Worm (Caenorhabditis elegans): Measurements from ENCODE around the gene srv-32.

Gene srv-32

ce11 chrIV:6269346-6269745 lies 12.7 kb downstream of the srv-32 start, which contains the start of gene srv-30:
Gene srv-30 (minus strand): TSS chrIV:6269446.
- no peak for TF ChIP-seq nhr-11 (tag; optimal IDR thresholded peaks at IDR 0.05)
- TF ChIP-seq pag-3 (tag; optimal IDR thresholded peaks at IDR 0.05; ENCODE audit: borderline replicate concordance, insufficient read depth), result no peak
- no peak for TF ChIP-seq nhr-71 (tag; optimal IDR thresholded peaks at IDR 0.05)
- TF ChIP-seq hlh-4 (tag; optimal IDR thresholded peaks at IDR 0.05), result no peak
- TF ChIP-seq tbx-2 (tag; optimal IDR thresholded peaks at IDR 0.05), result no peak
- TF ChIP-seq ama-1 (optimal IDR thresholded peaks at IDR 0.05), result no peak
- no peak for TF ChIP-seq zip-4 (GFP tag; optimal IDR thresholded peaks at IDR 0.05)
- TF ChIP-seq lin-14 (GFP tag; optimal IDR thresholded peaks at IDR 0.05), result no peak
- no peak for TF ChIP-seq fkh-4 (tag; optimal IDR thresholded peaks at IDR 0.05; ENCODE audit: borderline replicate concordance)

ce11 chrIV:6266499-6266898 lies 15.5 kb downstream of the srv-32 start, which contains the start of gene srv-29:
Gene srv-29 (minus strand): TSS chrIV:6266599.
- TF ChIP-seq alr-1 (tag; optimal IDR thresholded peaks at IDR 0.05; ENCODE audit: borderline replicate concordance) (no peak), fos-1 (tag; optimal IDR thresholded peaks at IDR 0.05) (no peak), ceh-8 (GFP tag; optimal IDR thresholded peaks at IDR 0.05) (no peak), hpl-2 (GFP tag; optimal IDR thresholded peaks at IDR 0.05) (no peak), nhr-77 (tag; optimal IDR thresholded peaks at IDR 0.05) (no peak), nhr-237 (tag; optimal IDR thresholded peaks at IDR 0.05) (no peak), nhr-76 (tag; optimal IDR thresholded peaks at IDR 0.05) (no peak), isw-1 (GFP tag; IDR thresholded peaks at IDR 0.05) (no peak), dsc-1 (tag; optimal IDR thresholded peaks at IDR 0.05) (no peak), fkh-10 (GFP tag; optimal IDR thresholded peaks at IDR 0.05) (no peak), efl-1 (optimal IDR thresholded peaks at IDR 0.05) (no peak), efl-1 (GFP tag; optimal IDR thresholded peaks at IDR 0.05 in 1 of 2) (no peak), fkh-8 (tag; optimal IDR thresholded peaks at IDR 0.05) (no peak), zag-1 (tag; optimal IDR thresholded peaks at IDR 0.05) (no peak), ceh-90 (tag; optimal IDR thresholded peaks at IDR 0.05) (no peak)

ce11 chrIV:6263244-6263643 lies 18.8 kb downstream of the srv-32 start, which contains the start of gene srv-28:
Gene srv-28 (minus strand): TSS chrIV:6263344.
- TF ChIP-seq aha-1 (tag; optimal IDR thresholded peaks at IDR 0.05) (no peak), unc-30 (tag; optimal IDR thresholded peaks at IDR 0.05) (no peak), ztf-4 (tag; optimal IDR thresholded peaks at IDR 0.05) (no peak), efl-1 (optimal IDR thresholded peaks at IDR 0.05) (no peak), efl-1 (GFP tag; optimal IDR thresholded peaks at IDR 0.05 in 1 of 2) (peak in 1 of 2 experiments; percentile 2)

- no peak for TF ChIP-seq fkh-4 (tag; optimal IDR thresholded peaks at IDR 0.05; ENCODE audit: borderline replicate concordance)
- TF ChIP-seq swsn-7 (tag; optimal IDR thresholded peaks at IDR 0.05), result no peak
- TF ChIP-seq elt-2 (tag; optimal IDR thresholded peaks at IDR 0.05), result no peak
- no peak for TF ChIP-seq Y116A8C.19 (tag; optimal IDR thresholded peaks at IDR 0.05; ENCODE audit: borderline replicate concordance)
- no peak for TF ChIP-seq skn-1 (tag; optimal IDR thresholded peaks at IDR 0.05)
- no peak for TF ChIP-seq C04F5.9 (tag; optimal IDR thresholded peaks at IDR 0.05)
- TF ChIP-seq nhr-77 (tag; optimal IDR thresholded peaks at IDR 0.05), result no peak
- TF ChIP-seq lsy-2 (tag; optimal IDR thresholded peaks at IDR 0.05), result no peak
- TF ChIP-seq blmp-1 (tag; optimal IDR thresholded peaks at IDR 0.05), result no peak
- no peak for TF ChIP-seq xbp-1 (tag; optimal IDR thresholded peaks at IDR 0.05)
- TF ChIP-seq C34B4.2 (tag; optimal IDR thresholded peaks at IDR 0.05), result no peak
- TF ChIP-seq tlp-1 (tag; optimal IDR thresholded peaks at IDR 0.05), result no peak
- TF ChIP-seq unc-30 (tag; optimal IDR thresholded peaks at IDR 0.05), result no peak
- TF ChIP-seq ceh-88 (GFP tag; IDR thresholded peaks at IDR 0.05), result no peak
- no peak for TF ChIP-seq sup-37 (GFP tag; optimal IDR thresholded peaks at IDR 0.05)
- no peak for TF ChIP-seq mef-2 (tag; optimal IDR thresholded peaks at IDR 0.05)
Measured at ce11 chrIV:6259732-6260131, 22.3 kb downstream of the srv-32 start, which contains the start of gene nlp-16. Gene nlp-16 (minus strand): TSS chrIV:6259832.
